ENCODE assay signal across 1 fruit fly cellular context in the genomic region with DNA sequence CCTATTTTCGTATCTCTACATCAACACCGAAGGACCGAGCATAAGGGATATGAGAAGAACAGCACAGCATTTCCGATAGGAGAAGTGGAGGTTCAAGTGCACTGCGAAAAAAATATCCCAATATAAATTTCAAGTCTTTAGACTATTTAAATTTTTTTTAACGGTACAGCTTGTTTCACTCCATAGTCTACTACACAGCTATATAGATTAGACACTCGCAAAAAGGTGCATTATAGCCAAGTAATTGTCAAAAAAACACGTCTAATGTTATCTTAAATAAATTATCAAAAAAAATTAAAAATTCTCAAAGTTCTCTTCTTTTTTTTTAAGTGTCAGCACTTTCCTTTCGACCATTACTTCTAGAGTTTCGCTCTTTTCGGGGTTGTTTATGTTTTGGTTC.
A peak's percentile ranks its signal among the peaks of the same experiment; 100 is the strongest.
TF ChIP-seq lines count a peak whose summit lies in the region.

No protein-coding gene starts in this region.

TF ChIP-seq in whole organism, embryonic, 481 proteins besides CTCF, POLR2A, EP300 and RAD21 (continued from another document and continues in another):
- TF ChIP-seq CG8388 (GFP tag; optimal IDR thresholded peaks at IDR 0.05; lab: Kevin White, UChicago), result no peak
- TF ChIP-seq CG16815 (GFP tag; optimal IDR thresholded peaks at IDR 0.05; lab: Kevin White, UChicago), result peak; percentile 36
- peak; percentile 55 for TF ChIP-seq CG10979 (tag; optimal IDR thresholded peaks at IDR 0.05; lab: Kevin White, UChicago)
- TF ChIP-seq lbe (GFP tag; optimal IDR thresholded peaks at IDR 0.05; lab: Kevin White, UChicago), result no peak
- TF ChIP-seq CG2129 (GFP tag; IDR thresholded peaks at IDR 0.05; lab: Robert Waterston, UW; ENCODE audit: partially characterized antibody), result no peak
- no peak for TF ChIP-seq Awh (GFP tag; IDR thresholded peaks at IDR 0.05; lab: Robert Waterston, UW)
- no peak for TF ChIP-seq CG11398 (GFP tag; optimal IDR thresholded peaks at IDR 0.05; lab: Kevin White, UChicago)
- peak; percentile 71 for TF ChIP-seq grau (tag; optimal IDR thresholded peaks at IDR 0.05; lab: Kevin White, UChicago)
- TF ChIP-seq Ptx1 (GFP tag; IDR thresholded peaks at IDR 0.05; lab: Robert Waterston, UW), result peak; percentile 68
- peak; percentile 69 for TF ChIP-seq lmd (GFP tag; IDR thresholded peaks at IDR 0.05; lab: Robert Waterston, UW)
- peak; percentile 63 for TF ChIP-seq CG13424 (tag; optimal IDR thresholded peaks at IDR 0.05; lab: Kevin White, UChicago)
- TF ChIP-seq gsb (GFP tag; IDR thresholded peaks at IDR 0.05; lab: Robert Waterston, UW), result no peak
- TF ChIP-seq CG2678 (tag; optimal IDR thresholded peaks at IDR 0.05; lab: Kevin White, UChicago), result peak; percentile 83
- peak; percentile 24 for TF ChIP-seq ind (GFP tag; optimal IDR thresholded peaks at IDR 0.05; lab: Kevin White, UChicago)
- no peak for TF ChIP-seq CG18764 (GFP tag; optimal IDR thresholded peaks at IDR 0.05; lab: Kevin White, UChicago)
- peak; percentile 43 for TF ChIP-seq Blimp-1 (GFP tag; optimal IDR thresholded peaks at IDR 0.05; lab: Kevin White, UChicago)
- no peak for TF ChIP-seq bigmax (GFP tag; optimal IDR thresholded peaks at IDR 0.05; lab: Kevin White, UChicago)
- TF ChIP-seq CG13287 (GFP tag; IDR thresholded peaks at IDR 0.05; lab: Robert Waterston, UW; ENCODE audit: partially characterized antibody), result no peak
- TF ChIP-seq Myb (GFP tag; optimal IDR thresholded peaks at IDR 0.05; lab: Kevin White, UChicago), result no peak
- peak; percentile 7 for TF ChIP-seq CG2116 (GFP tag; optimal IDR thresholded peaks at IDR 0.05; lab: Kevin White, UChicago)
- TF ChIP-seq Lhr (GFP tag; optimal IDR thresholded peaks at IDR 0.05; lab: Kevin White, UChicago), result no peak
- 0 out of 2 replicates have a peak, but pooled peaks have one; percentile 34 for TF ChIP-seq CG10959 (GFP tag; IDR thresholded peaks at IDR 0.05; lab: Robert Waterston, UW)
- no peak for TF ChIP-seq CG6791 (GFP tag; IDR thresholded peaks at IDR 0.05; lab: Robert Waterston, UW; ENCODE audit: partially characterized antibody)
- TF ChIP-seq CG11560 (tag; IDR thresholded peaks at IDR 0.05; lab: Robert Waterston, UW), result no peak
- no peak for TF ChIP-seq CG42726 (GFP tag; IDR thresholded peaks at IDR 0.05; lab: Robert Waterston, UW; ENCODE audit: partially characterized antibody)
- TF ChIP-seq CG3163 (GFP tag; optimal IDR thresholded peaks at IDR 0.05; lab: Kevin White, UChicago), result no peak
- TF ChIP-seq inv (GFP tag; IDR thresholded peaks at IDR 0.05; lab: Robert Waterston, UW; ENCODE audit: partially characterized antibody), result no peak
- no peak for TF ChIP-seq CG4282 (GFP tag; optimal IDR thresholded peaks at IDR 0.05; lab: Kevin White, UChicago)
- TF ChIP-seq CG13123 (GFP tag; optimal IDR thresholded peaks at IDR 0.05; lab: Kevin White, UChicago), result no peak
- TF ChIP-seq gsb-n (tag; optimal IDR thresholded peaks at IDR 0.05; lab: Kevin White, UChicago), result no peak
- TF ChIP-seq CG12942 (GFP tag; optimal IDR thresholded peaks at IDR 0.05; lab: Kevin White, UChicago), result peak; percentile 9
- no peak for TF ChIP-seq nerfin-2 (GFP tag; IDR thresholded peaks at IDR 0.05; lab: Robert Waterston, UW; ENCODE audit: partially characterized antibody)
- peak; percentile 63 for TF ChIP-seq dmrt99B (tag; optimal IDR thresholded peaks at IDR 0.05; lab: Kevin White, UChicago)
- TF ChIP-seq Deaf1 (tag; optimal IDR thresholded peaks at IDR 0.05; lab: Kevin White, UChicago), result peak; percentile 34
- peak; percentile 31 for TF ChIP-seq CG6254 (GFP tag; optimal IDR thresholded peaks at IDR 0.05; lab: Kevin White, UChicago)
- TF ChIP-seq CG12219 (GFP tag; optimal IDR thresholded peaks at IDR 0.05; lab: Kevin White, UChicago), result no peak
- peak; percentile 40; the same call in 1 of the 3 replicates for TF ChIP-seq gce (GFP tag; IDR thresholded peaks at IDR 0.05; lab: Robert Waterston, UW)
- peak; percentile 67 for TF ChIP-seq CG10147 (GFP tag; optimal IDR thresholded peaks at IDR 0.05; lab: Kevin White, UChicago)
- peak; percentile 22 for TF ChIP-seq Side (GFP tag; optimal IDR thresholded peaks at IDR 0.05; lab: Kevin White, UChicago)
- peak; percentile 58 for TF ChIP-seq Bteb2 (GFP tag; optimal IDR thresholded peaks at IDR 0.05; lab: Kevin White, UChicago)
- no peak for TF ChIP-seq ara (GFP tag; IDR thresholded peaks at IDR 0.05; lab: Robert Waterston, UW)
- TF ChIP-seq dysf (GFP tag; IDR thresholded peaks at IDR 0.05; lab: Robert Waterston, UW), result peak; percentile 78
- TF ChIP-seq CG14050 (GFP tag; IDR thresholded peaks at IDR 0.05; lab: Robert Waterston, UW), result no peak
- TF ChIP-seq bab2 (GFP tag; optimal IDR thresholded peaks at IDR 0.05; lab: Kevin White, UChicago), result peak; percentile 7
- no peak for TF ChIP-seq salm (tag; optimal IDR thresholded peaks at IDR 0.05; lab: Kevin White, UChicago)
- no peak for TF ChIP-seq hkb (optimal IDR thresholded peaks at IDR 0.05; lab: Kevin White, UChicago)
- TF ChIP-seq hkb (GFP tag; IDR thresholded peaks at IDR 0.05; lab: Robert Waterston, UW), result peak; percentile 78
- TF ChIP-seq run (tag; optimal IDR thresholded peaks at IDR 0.05; lab: Kevin White, UChicago), result no peak
- TF ChIP-seq CG10267 (tag; optimal IDR thresholded peaks at IDR 0.05; lab: Kevin White, UChicago), result peak; percentile 29
- TF ChIP-seq Antp (GFP tag; optimal IDR thresholded peaks at IDR 0.05; lab: Kevin White, UChicago), result no peak
- TF ChIP-seq pros (GFP tag; optimal IDR thresholded peaks at IDR 0.05; lab: Kevin White, UChicago), result no peak
- TF ChIP-seq CG12744 (GFP tag; optimal IDR thresholded peaks at IDR 0.05; lab: Kevin White, UChicago), result no peak
- no peak for TF ChIP-seq HLHmδ (GFP tag; optimal IDR thresholded peaks at IDR 0.05; lab: Kevin White, UChicago)
- no peak for TF ChIP-seq MESR4 (GFP tag; optimal IDR thresholded peaks at IDR 0.05; lab: Kevin White, UChicago)
- no peak for TF ChIP-seq zen2 (GFP tag; IDR thresholded peaks at IDR 0.05; lab: Robert Waterston, UW; ENCODE audit: partially characterized antibody)
- TF ChIP-seq bsh (GFP tag; optimal IDR thresholded peaks at IDR 0.05; lab: Kevin White, UChicago), result peak in 1 of 2 experiments; percentile 41
- no peak for TF ChIP-seq gfzf (GFP tag; optimal IDR thresholded peaks at IDR 0.05; lab: Kevin White, UChicago)
- peak; percentile 7 for TF ChIP-seq D19B (GFP tag; optimal IDR thresholded peaks at IDR 0.05; lab: Kevin White, UChicago)
- no peak for TF ChIP-seq CG11723 (GFP tag; optimal IDR thresholded peaks at IDR 0.05; lab: Kevin White, UChicago)
- TF ChIP-seq CoRest (tag; optimal IDR thresholded peaks at IDR 0.05; lab: Kevin White, UChicago), result peak; percentile 69
- TF ChIP-seq Nf-YB (GFP tag; optimal IDR thresholded peaks at IDR 0.05; lab: Kevin White, UChicago), result peak; percentile 17
- peak; percentile 50 for TF ChIP-seq cwo (GFP tag; optimal IDR thresholded peaks at IDR 0.05; lab: Kevin White, UChicago)
- TF ChIP-seq CG18619 (GFP tag; optimal IDR thresholded peaks at IDR 0.05; lab: Kevin White, UChicago), result peak; percentile 57
- peak; percentile 27 to 70 for TF ChIP-seq Hr51 (GFP tag; optimal IDR thresholded peaks at IDR 0.05; lab: Kevin White, UChicago)
- TF ChIP-seq sna (GFP tag; IDR thresholded peaks at IDR 0.05; lab: Robert Waterston, UW; ENCODE audit: partially characterized antibody), result no peak
- peak; percentile 64 for TF ChIP-seq Ada2b (GFP tag; IDR thresholded peaks at IDR 0.05; lab: Robert Waterston, UW)
- no peak for TF ChIP-seq crol (GFP tag; IDR thresholded peaks at IDR 0.05; lab: Robert Waterston, UW)
- no peak for TF ChIP-seq Dip2 (GFP tag; IDR thresholded peaks at IDR 0.05; lab: Robert Waterston, UW)
- no peak for TF ChIP-seq ab (GFP tag; optimal IDR thresholded peaks at IDR 0.05; lab: Kevin White, UChicago)
- no peak for TF ChIP-seq Hr78 (GFP tag; optimal IDR thresholded peaks at IDR 0.05; lab: Kevin White, UChicago)
- no peak for TF ChIP-seq CG6765 (GFP tag; optimal IDR thresholded peaks at IDR 0.05; lab: Kevin White, UChicago)
- TF ChIP-seq Stat92E (GFP tag; optimal IDR thresholded peaks at IDR 0.05; lab: Kevin White, UChicago), result no peak
- TF ChIP-seq dpn (GFP tag; optimal IDR thresholded peaks at IDR 0.05; lab: Kevin White, UChicago), result peak; percentile 10 to 46
- peak; percentile 27 for TF ChIP-seq CG6813 (GFP tag; optimal IDR thresholded peaks at IDR 0.05; lab: Kevin White, UChicago)
- no peak for TF ChIP-seq insv (GFP tag; optimal IDR thresholded peaks at IDR 0.05; lab: Kevin White, UChicago)
- peak; percentile 55 for TF ChIP-seq Sox100B (GFP tag; optimal IDR thresholded peaks at IDR 0.05; lab: Kevin White, UChicago)
- TF ChIP-seq CG3838 (GFP tag; optimal IDR thresholded peaks at IDR 0.05; lab: Kevin White, UChicago), result no peak
- no peak for TF ChIP-seq hth (optimal IDR thresholded peaks at IDR 0.05; lab: Kevin White, UChicago)
- no peak for TF ChIP-seq Opbp (GFP tag; IDR thresholded peaks at IDR 0.05; lab: Robert Waterston, UW; ENCODE audit: partially characterized antibody)
- TF ChIP-seq CG1792 (GFP tag; optimal IDR thresholded peaks at IDR 0.05; lab: Kevin White, UChicago), result no peak
- TF ChIP-seq h (optimal IDR thresholded peaks at IDR 0.05; lab: Kevin White, UChicago), result no peak
- TF ChIP-seq CG9215 (GFP tag; IDR thresholded peaks at IDR 0.05; lab: Robert Waterston, UW), result peak; percentile 62
- TF ChIP-seq CG9727 (GFP tag; optimal IDR thresholded peaks at IDR 0.05; lab: Kevin White, UChicago), result peak; percentile 75
- no peak for TF ChIP-seq fd64A (GFP tag; optimal IDR thresholded peaks at IDR 0.05; lab: Kevin White, UChicago)
- no peak for TF ChIP-seq Sin3A (optimal IDR thresholded peaks at IDR 0.05; lab: Kevin White, UChicago)
- no peak for TF ChIP-seq CrebB (tag; optimal IDR thresholded peaks at IDR 0.05; lab: Kevin White, UChicago)
- TF ChIP-seq E2f1 (GFP tag; IDR thresholded peaks at IDR 0.05; lab: Robert Waterston, UW), result peak; percentile 62
- TF ChIP-seq CG33557 (GFP tag; optimal IDR thresholded peaks at IDR 0.05; lab: Kevin White, UChicago), result no peak
- TF ChIP-seq NC2α (GFP tag; optimal IDR thresholded peaks at IDR 0.05; lab: Kevin White, UChicago), result no peak
- TF ChIP-seq CG2202 (tag; optimal IDR thresholded peaks at IDR 0.05; lab: Kevin White, UChicago), result no peak
- no peak for TF ChIP-seq danr (GFP tag; IDR thresholded peaks at IDR 0.05; lab: Robert Waterston, UW)
- no peak for TF ChIP-seq CG18011 (GFP tag; optimal IDR thresholded peaks at IDR 0.05; lab: Kevin White, UChicago)
- no peak for TF ChIP-seq CG6175 (GFP tag; IDR thresholded peaks at IDR 0.05; lab: Robert Waterston, UW)
- peak; percentile 49 for TF ChIP-seq CG13624 (GFP tag; optimal IDR thresholded peaks at IDR 0.05; lab: Kevin White, UChicago)
- TF ChIP-seq CG8359 (GFP tag; optimal IDR thresholded peaks at IDR 0.05; lab: Kevin White, UChicago; ENCODE audit: borderline replicate concordance), result no peak
- TF ChIP-seq YL-1 (GFP tag; optimal IDR thresholded peaks at IDR 0.05; lab: Kevin White, UChicago), result no peak
- TF ChIP-seq toy (GFP tag; IDR thresholded peaks at IDR 0.05; lab: Robert Waterston, UW), result no peak
- no peak for TF ChIP-seq Ets97D (GFP tag; optimal IDR thresholded peaks at IDR 0.05; lab: Kevin White, UChicago)
- TF ChIP-seq vnd (GFP tag; IDR thresholded peaks at IDR 0.05; lab: Robert Waterston, UW; ENCODE audit: partially characterized antibody), result no peak
- peak; percentile 59 for TF ChIP-seq CG12659 (GFP tag; optimal IDR thresholded peaks at IDR 0.05; lab: Kevin White, UChicago)
- TF ChIP-seq CG15696 (tag; optimal IDR thresholded peaks at IDR 0.05; lab: Kevin White, UChicago), result peak; percentile 15
- no peak for TF ChIP-seq CG17802 (tag; optimal IDR thresholded peaks at IDR 0.05; lab: Kevin White, UChicago)
- peak; percentile 81 for TF ChIP-seq CG2120 (GFP tag; optimal IDR thresholded peaks at IDR 0.05; lab: Kevin White, UChicago)
- TF ChIP-seq CG7271 (tag; optimal IDR thresholded peaks at IDR 0.05; lab: Kevin White, UChicago), result no peak
- TF ChIP-seq hbn (GFP tag; IDR thresholded peaks at IDR 0.05; lab: Robert Waterston, UW; ENCODE audit: partially characterized antibody), result no peak
- TF ChIP-seq CG12236 (GFP tag; optimal IDR thresholded peaks at IDR 0.05; lab: Kevin White, UChicago), result no peak
- TF ChIP-seq BEAF-32 (GFP tag; optimal IDR thresholded peaks at IDR 0.05; lab: Kevin White, UChicago), result no peak
- peak; percentile 26 for TF ChIP-seq Fer2 (tag; optimal IDR thresholded peaks at IDR 0.05; lab: Kevin White, UChicago)
- TF ChIP-seq CG10543 (GFP tag; optimal IDR thresholded peaks at IDR 0.05; lab: Kevin White, UChicago), result peak; percentile 50
- TF ChIP-seq CG2199 (GFP tag; IDR thresholded peaks at IDR 0.05; lab: Robert Waterston, UW), result no peak
- peak; percentile 32 for TF ChIP-seq nerfin-1 (tag; optimal IDR thresholded peaks at IDR 0.05; lab: Kevin White, UChicago)
- TF ChIP-seq kni (GFP tag; optimal IDR thresholded peaks at IDR 0.05; lab: Kevin White, UChicago), result no peak
- peak; percentile 11 for TF ChIP-seq CG10654 (GFP tag; optimal IDR thresholded peaks at IDR 0.05; lab: Kevin White, UChicago)
- TF ChIP-seq fd102C (GFP tag; optimal IDR thresholded peaks at IDR 0.05; lab: Kevin White, UChicago), result no peak
- peak; percentile 11 for TF ChIP-seq Dek (tag; optimal IDR thresholded peaks at IDR 0.05; lab: Kevin White, UChicago)
- no peak for TF ChIP-seq pzg (GFP tag; optimal IDR thresholded peaks at IDR 0.05; lab: Kevin White, UChicago)
- TF ChIP-seq Nf-YA (GFP tag; IDR thresholded peaks at IDR 0.05; lab: Robert Waterston, UW), result no peak
- TF ChIP-seq Sox102F (GFP tag; optimal IDR thresholded peaks at IDR 0.05; lab: Kevin White, UChicago), result peak; percentile 61
- TF ChIP-seq CG10431 (GFP tag; optimal IDR thresholded peaks at IDR 0.05; lab: Kevin White, UChicago), result no peak
- TF ChIP-seq Asciz (GFP tag; optimal IDR thresholded peaks at IDR 0.05; lab: Kevin White, UChicago), result peak; percentile 33
- TF ChIP-seq unc-4 (GFP tag; IDR thresholded peaks at IDR 0.05; lab: Robert Waterston, UW; ENCODE audit: partially characterized antibody), result no peak
- TF ChIP-seq Ssrp (tag; optimal IDR thresholded peaks at IDR 0.05; lab: Kevin White, UChicago), result peak; percentile 47
- TF ChIP-seq CG8944 (GFP tag; optimal IDR thresholded peaks at IDR 0.05; lab: Kevin White, UChicago), result peak; percentile 20
- TF ChIP-seq Ravus (GFP tag; IDR thresholded peaks at IDR 0.05; lab: Robert Waterston, UW), result no peak; the same call in 1 of the 2 replicates
- no peak for TF ChIP-seq Lim3 (GFP tag; IDR thresholded peaks at IDR 0.05; lab: Robert Waterston, UW)
- TF ChIP-seq CG1529 (GFP tag; optimal IDR thresholded peaks at IDR 0.05; lab: Kevin White, UChicago), result no peak
- TF ChIP-seq CG16779 (GFP tag; IDR thresholded peaks at IDR 0.05; lab: Robert Waterston, UW), result no peak
- TF ChIP-seq phol (tag; optimal IDR thresholded peaks at IDR 0.05; lab: Kevin White, UChicago), result peak; percentile 64
- TF ChIP-seq CG4617 (GFP tag; optimal IDR thresholded peaks at IDR 0.05; lab: Kevin White, UChicago; ENCODE audit: borderline replicate concordance), result no peak
